Worm (Caenorhabditis elegans) whole organism, L4 larva: ENCODE measurements around the gene Y57E12B.4.

ENCODE experiments used
- ama-1 ChIP-seq: fragments of 150-350 bp; optimal IDR thresholded peaks from 2 replicates; lab custom pipeline; 2014; ENCODE audit warnings: inconsistent platforms, mixed read lengths
- ces-1 ChIP-seq: fragments of 150-350 bp; sonication (generic microtip); optimal IDR thresholded peaks from 4 replicates; lab custom pipeline; 2014; ENCODE audit warnings: missing biosample characterization, missing genetic modification reagents, missing genetic modification characterization
- lin-38 ChIP-seq: fragments of 200-800 bp; sonication (Bioruptor generic); IDR thresholded peaks from 2 replicates; pipeline ENCODE4 v1.3.6; 2022; ENCODE audit warnings: missing genetic modification reagents, missing genetic modification characterization, missing compliant biosample characterization
- lir-3 ChIP-seq: sonication (generic microtip); optimal IDR thresholded peaks from 2 replicates; lab custom pipeline; 2016; ENCODE audit warnings: mild to moderate bottlenecking, missing genetic modification characterization, missing compliant biosample characterization
- lsy-2 ChIP-seq, 2 experiments: fragments of 150-350 bp in 1 of 2; sonication (generic microtip) in 1 of 2; optimal IDR thresholded peaks; 2 replicates each; lab custom pipeline; 2014 to 2017; ENCODE audit warnings: missing biosample characterization in 2 of 2, missing genetic modification characterization in 2 of 2
- madf-9 ChIP-seq: fragments of 200-800 bp; sonication (Bioruptor generic); conservative IDR thresholded peaks from 2 replicates; pipeline ENCODE4 v1.3.6; 2022; ENCODE audit warnings: missing genetic modification reagents, missing genetic modification characterization, missing compliant biosample characterization
- nhr-11 ChIP-seq: fragments of 150-350 bp; optimal IDR thresholded peaks from 2 replicates; lab custom pipeline; 2014; ENCODE audit warnings: missing biosample characterization, missing genetic modification characterization
- nhr-237 ChIP-seq: sonication (generic microtip); optimal IDR thresholded peaks from 2 replicates; lab custom pipeline; 2017; ENCODE audit warnings: missing biosample characterization, missing genetic modification characterization
- nhr-28 ChIP-seq: fragments of 150-350 bp; optimal IDR thresholded peaks from 2 replicates; lab custom pipeline; 2014; ENCODE audit warnings: missing biosample characterization, missing genetic modification characterization
- nhr-77 ChIP-seq: fragments of 150-350 bp; optimal IDR thresholded peaks from 2 replicates; lab custom pipeline; 2014; ENCODE audit warnings: missing biosample characterization, missing genetic modification characterization
- snpc-4 ChIP-seq: fragments of 150-350 bp; optimal IDR thresholded peaks from 2 replicates; lab custom pipeline; 2014; ENCODE audit warnings: missing biosample characterization, missing genetic modification characterization
- unc-39 ChIP-seq: sonication (generic microtip); optimal IDR thresholded peaks from 2 replicates; lab custom pipeline; 2017; ENCODE audit warnings: missing biosample characterization, missing genetic modification characterization
- ztf-11 ChIP-seq: fragments of 150-350 bp; optimal IDR thresholded peaks from 2 replicates; lab custom pipeline; 2014; ENCODE audit warnings: missing biosample characterization, missing genetic modification characterization

- TF ChIP-seq ama-1 (lab: Kevin White, UChicago): no peak
- no peak for TF ChIP-seq ztf-11 (tag; lab: Kevin White, UChicago)
- TF ChIP-seq nhr-77 (tag; lab: Kevin White, UChicago): no peak
- no peak for TF ChIP-seq ces-1 (GFP tag; lab: Kevin White, UChicago)
- TF ChIP-seq lsy-2 (tag; optimal IDR thresholded peaks at IDR 0.05; lab: Kevin White, UChicago): no peak
- TF ChIP-seq unc-39 (tag; lab: Kevin White, UChicago): no peak
- TF ChIP-seq snpc-4 (tag; lab: Kevin White, UChicago): no peak
- no peak for TF ChIP-seq nhr-28 (tag; lab: Kevin White, UChicago)
- TF ChIP-seq madf-9 (GFP tag; lab: Robert Waterston, UW): no peak
- TF ChIP-seq nhr-11 (tag; lab: Kevin White, UChicago): no peak
- TF ChIP-seq lir-3 (tag; lab: Kevin White, UChicago): no peak
- TF ChIP-seq nhr-237 (tag; lab: Kevin White, UChicago): no peak
- no peak for TF ChIP-seq lin-38 (GFP tag; lab: Robert Waterston, UW)
These were observed 18.4 kb downstream of the Y57E12B.4 start, which contains the start of gene unc-68 for ce11 chrV:6928938-6929337.
